Worm (Caenorhabditis elegans) whole organism, L1 larva: ENCODE measurements around the gene kvs-4.

ENCODE experiments used
- C34B4.2 ChIP-seq: sonication (generic microtip); optimal IDR thresholded peaks from 2 replicates; lab custom pipeline; 2017; ENCODE audit warnings: mild to moderate bottlenecking, missing genetic modification characterization, missing compliant biosample characterization
- F16B12.6 ChIP-seq: fragments of 150-350 bp; optimal IDR thresholded peaks from 2 replicates; lab custom pipeline; 2014; ENCODE audit warnings: missing biosample characterization, missing genetic modification characterization
- Y116A8C.19 ChIP-seq: sonication (generic microtip); optimal IDR thresholded peaks from 2 replicates; lab custom pipeline; 2016; ENCODE audit warnings: missing compliant biosample characterization, missing genetic modification characterization, borderline replicate concordance
- blmp-1 ChIP-seq: fragments of 150-350 bp; optimal IDR thresholded peaks from 2 replicates; lab custom pipeline; 2014; ENCODE audit warnings: missing biosample characterization, missing genetic modification characterization
- ceh-82 ChIP-seq, 3 experiments: fragments of 150-350 bp in 1 of 3; sonication (generic microtip) in 2 of 3; optimal IDR thresholded peaks; 2 replicates each; lab custom pipeline; 2014 to 2017; ENCODE audit warnings: missing biosample characterization in 3 of 3, missing genetic modification characterization in 3 of 3
- ces-1 ChIP-seq: fragments of 150-350 bp; optimal IDR thresholded peaks from 2 replicates; lab custom pipeline; 2014; ENCODE audit warnings: missing biosample characterization, missing genetic modification reagents, missing genetic modification characterization
- dsc-1 ChIP-seq: sonication (generic microtip); optimal IDR thresholded peaks from 2 replicates; lab custom pipeline; 2016; ENCODE audit warnings: mild to moderate bottlenecking, missing genetic modification characterization, missing compliant biosample characterization
- efl-1 ChIP-seq, 4 experiments: fragments of 150-350 bp; optimal IDR thresholded peaks in 3 of 4; peaks in 1 of 4; 1 replicate in 1 of 4; 2 replicates in 3 of 4; lab custom pipeline; 2014; ENCODE audit warnings: missing biosample characterization in 2 of 4, missing genetic modification characterization in 2 of 4, missing genetic modification reagents in 2 of 4
- elt-2 ChIP-seq: sonication (generic microtip); optimal IDR thresholded peaks from 2 replicates; lab custom pipeline; 2016; ENCODE audit warnings: missing genetic modification characterization, mild to moderate bottlenecking, inconsistent platforms, missing compliant biosample characterization, missing genetic modification reagents
- elt-3 ChIP-seq, 6 experiments: fragments of 150-350 bp in 1 of 6; sonication (generic microtip); optimal IDR thresholded peaks; 2 replicates each; lab custom pipeline; 2017 to 2018; ENCODE audit warnings: missing biosample characterization in 6 of 6, missing genetic modification characterization in 6 of 6, inconsistent platforms in 1 of 6
- fos-1 ChIP-seq: fragments of 150-350 bp; optimal IDR thresholded peaks from 2 replicates; lab custom pipeline; 2014; ENCODE audit warnings: missing biosample characterization, missing genetic modification characterization
- hlh-17 ChIP-seq: fragments of 200-800 bp; sonication (Bioruptor generic); optimal IDR thresholded peaks from 2 replicates; lab custom pipeline; 2018; ENCODE audit warnings: missing genetic modification characterization, mild to moderate bottlenecking, missing compliant biosample characterization, moderate library complexity, borderline replicate concordance
- irx-1 ChIP-seq: sonication (generic microtip); optimal IDR thresholded peaks from 2 replicates; lab custom pipeline; 2016; ENCODE audit warnings: missing genetic modification characterization, missing compliant biosample characterization
- jun-1 ChIP-seq: fragments of 150-350 bp; optimal IDR thresholded peaks from 2 replicates; lab custom pipeline; 2014; ENCODE audit warnings: missing biosample characterization, missing genetic modification reagents, missing genetic modification characterization
- lin-13 ChIP-seq: fragments of 150-350 bp; optimal IDR thresholded peaks from 2 replicates; lab custom pipeline; 2014; ENCODE audit warnings: missing biosample characterization, missing genetic modification reagents, missing genetic modification characterization
- lin-14 ChIP-seq: fragments of 200-800 bp; sonication (Bioruptor generic); optimal IDR thresholded peaks from 2 replicates; lab custom pipeline; 2018; ENCODE audit warnings: mild to moderate bottlenecking, missing genetic modification characterization, moderate library complexity, missing compliant biosample characterization
- lin-15B ChIP-seq: fragments of 150-350 bp; sonication (generic microtip); optimal IDR thresholded peaks from 3 replicates; lab custom pipeline; 2014; ENCODE audit warnings: missing biosample characterization, missing genetic modification characterization
- lin-35 ChIP-seq, 2 experiments: fragments of 150-350 bp; optimal IDR thresholded peaks; 2 replicates each; lab custom pipeline; 2014; ENCODE audit warnings: missing biosample characterization in 2 of 2, missing genetic modification characterization in 2 of 2, missing genetic modification reagents in 2 of 2
- mab-9 ChIP-seq: fragments of 200-800 bp; sonication (Bioruptor generic); IDR thresholded peaks from 2 replicates; pipeline ENCODE4 v1.3.6; 2022; ENCODE audit warnings: missing genetic modification reagents, missing genetic modification characterization, missing compliant biosample characterization
- mdl-1 ChIP-seq, 2 experiments: fragments of 150-350 bp; optimal IDR thresholded peaks; 2 replicates each; lab custom pipeline; 2014 to 2017; ENCODE audit warnings: missing biosample characterization in 2 of 2, missing genetic modification characterization in 2 of 2, inconsistent platforms in 1 of 2
- mef-2 ChIP-seq: fragments of 150-350 bp; optimal IDR thresholded peaks from 2 replicates; lab custom pipeline; 2014; ENCODE audit warnings: missing biosample characterization, missing genetic modification characterization
- mep-1 ChIP-seq: fragments of 150-350 bp; optimal IDR thresholded peaks from 2 replicates; lab custom pipeline; 2014; ENCODE audit warnings: missing biosample characterization, missing genetic modification characterization
- nhr-28 ChIP-seq: fragments of 150-350 bp; optimal IDR thresholded peaks from 2 replicates; lab custom pipeline; 2014; ENCODE audit warnings: missing biosample characterization, missing genetic modification characterization
- nhr-71 ChIP-seq: sonication (generic microtip); optimal IDR thresholded peaks from 2 replicates; lab custom pipeline; 2016; ENCODE audit warnings: mild to moderate bottlenecking, missing genetic modification characterization, moderate library complexity, missing compliant biosample characterization
- nhr-76 ChIP-seq: sonication (generic microtip); optimal IDR thresholded peaks from 2 replicates; lab custom pipeline; 2017; ENCODE audit warnings: missing biosample characterization, missing genetic modification characterization
- nhr-77 ChIP-seq: fragments of 150-350 bp; optimal IDR thresholded peaks from 2 replicates; lab custom pipeline; 2014; ENCODE audit warnings: missing biosample characterization, missing genetic modification characterization
- nhr-85 ChIP-seq: sonication (generic microtip); peaks from one replicate; lab custom pipeline; 2016; ENCODE audit warnings: missing genetic modification characterization, inconsistent platforms, missing compliant biosample characterization
- nhr-90 ChIP-seq: sonication (generic microtip); optimal IDR thresholded peaks from 2 replicates; lab custom pipeline; 2016; ENCODE audit warnings: mild to moderate bottlenecking, missing genetic modification characterization, missing compliant biosample characterization; ENCODE audit not compliant: poor library complexity
- pqm-1 ChIP-seq: sonication (generic microtip); optimal IDR thresholded peaks from 3 replicates; lab custom pipeline; 2017; ENCODE audit warnings: missing biosample characterization, missing genetic modification characterization
- snpc-4 ChIP-seq: fragments of 150-350 bp; optimal IDR thresholded peaks from 2 replicates; lab custom pipeline; 2014; ENCODE audit warnings: missing biosample characterization, missing genetic modification characterization
- snu-23 ChIP-seq: sonication (generic microtip); optimal IDR thresholded peaks from 2 replicates; lab custom pipeline; 2016; ENCODE audit warnings: missing genetic modification characterization, missing compliant biosample characterization
- sox-4 ChIP-seq: sonication (generic microtip); optimal IDR thresholded peaks from 2 replicates; lab custom pipeline; 2016; ENCODE audit warnings: missing genetic modification characterization, missing compliant biosample characterization
- sup-37 ChIP-seq: fragments of 200-800 bp; sonication (Bioruptor generic); optimal IDR thresholded peaks from 2 replicates; lab custom pipeline; 2018; ENCODE audit warnings: mild to moderate bottlenecking, missing genetic modification characterization, missing compliant biosample characterization
- unc-130 ChIP-seq: fragments of 150-350 bp; optimal IDR thresholded peaks from 2 replicates; lab custom pipeline; 2017; ENCODE audit warnings: missing biosample characterization, missing genetic modification characterization, inconsistent platforms
- unc-30 ChIP-seq: sonication (generic microtip); optimal IDR thresholded peaks from 2 replicates; lab custom pipeline; 2017; ENCODE audit warnings: missing biosample characterization, missing genetic modification characterization
- unc-98 ChIP-seq: fragments of 200-800 bp; sonication (Bioruptor generic); IDR thresholded peaks from 2 replicates; pipeline ENCODE4 v1.3.6; 2022; ENCODE audit warnings: missing genetic modification characterization, missing compliant biosample characterization
- ztf-4 ChIP-seq: fragments of 150-350 bp; optimal IDR thresholded peaks from 2 replicates; lab custom pipeline; 2014; ENCODE audit warnings: missing biosample characterization, missing genetic modification characterization

Gene kvs-4

ce11 chrIII:11040606-11041005 lies 28.2 kb downstream of the kvs-4 start:
- no peak for TF ChIP-seq jun-1 (tag; lab: Kevin White, UChicago)
- TF ChIP-seq F16B12.6 (tag; lab: Kevin White, UChicago): no peak
- TF ChIP-seq lin-35 (GFP tag; optimal IDR thresholded peaks at IDR 0.05; lab: Kevin White, UChicago): peak in 1 of 2 experiments; percentile 20
- no peak for TF ChIP-seq nhr-28 (tag; lab: Kevin White, UChicago)
- TF ChIP-seq mab-9 (GFP tag; lab: Robert Waterston, UW): no peak
- peak; percentile 41 for TF ChIP-seq lin-14 (GFP tag; lab: Kevin White, UChicago)
- no peak for TF ChIP-seq unc-130 (tag; lab: Kevin White, UChicago)
- TF ChIP-seq blmp-1 (tag; lab: Kevin White, UChicago): peak; percentile 88
- no peak for TF ChIP-seq efl-1 (optimal IDR thresholded peaks at IDR 0.05; lab: Kevin White, UChicago)
- TF ChIP-seq efl-1 (GFP tag; optimal IDR thresholded peaks at IDR 0.05 in 1 of 2; lab: Kevin White, UChicago): peak in 1 of 2 experiments; percentile 86
- peak in 1 of 2 experiments; percentile 48 for TF ChIP-seq mdl-1 (tag; optimal IDR thresholded peaks at IDR 0.05; lab: Kevin White, UChicago)
- TF ChIP-seq fos-1 (tag; lab: Kevin White, UChicago): no peak

- TF ChIP-seq F16B12.6 (tag; lab: Kevin White, UChicago) (no peak), nhr-90 (tag; lab: Kevin White, UChicago) (no peak), C34B4.2 (no peak), snu-23 (no peak), mdl-1 (tag; optimal IDR thresholded peaks at IDR 0.05; lab: Kevin White, UChicago) (no peak), sox-4 (tag; lab: Kevin White, UChicago) (no peak), pqm-1 (tag; lab: Kevin White, UChicago) (no peak)
- TF ChIP-seq, all 84 proteins: peak for 0
Measured at ce11 chrIII:11045196-11045595, 32.8 kb downstream of the kvs-4 start.

DNA sequence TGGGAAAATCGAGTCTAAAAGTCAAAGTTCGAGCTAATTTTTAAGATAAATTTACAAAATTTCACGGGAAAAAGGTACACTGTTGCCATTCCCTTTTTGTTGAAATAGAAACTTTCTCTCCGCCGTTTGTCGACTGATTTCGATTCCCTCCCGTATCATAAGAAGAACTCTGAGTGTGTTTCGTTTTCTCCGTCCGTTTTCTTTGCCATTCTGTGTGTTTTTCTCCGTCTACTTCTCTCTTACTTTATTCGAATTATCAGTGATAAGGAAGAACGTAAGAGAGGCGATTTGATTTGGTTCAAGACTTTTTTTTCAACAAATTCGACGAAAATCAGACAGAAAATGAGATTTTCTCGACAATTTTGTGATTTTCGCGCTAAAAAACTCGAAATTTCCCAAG lies 34.2 kb downstream of the kvs-4 start:
- no peak for TF ChIP-seq ces-1
- TF ChIP-seq lin-35 (GFP tag; optimal IDR thresholded peaks at IDR 0.05; lab: Kevin White, UChicago): peak in 1 of 2 experiments; percentile 28
- TF ChIP-seq blmp-1 (tag; lab: Kevin White, UChicago): peak; percentile 80
- no peak for TF ChIP-seq nhr-77 (tag; lab: Kevin White, UChicago)
- TF ChIP-seq lin-15B (tag; lab: Kevin White, UChicago): no peak
- TF ChIP-seq snpc-4: no peak
- no peak for TF ChIP-seq ztf-4 (tag; lab: Kevin White, UChicago)
- TF ChIP-seq dsc-1: no peak
- no peak for TF ChIP-seq elt-2 (tag; lab: Kevin White, UChicago)
- TF ChIP-seq mef-2 (tag; lab: Kevin White, UChicago): no peak
- TF ChIP-seq nhr-76: no peak
- no peak for TF ChIP-seq mep-1 (tag; lab: Kevin White, UChicago)
- no peak for TF ChIP-seq unc-98 (GFP tag; lab: Robert Waterston, UW)
- peak in 1 of 6 experiments; percentile 47 for TF ChIP-seq elt-3 (tag; optimal IDR thresholded peaks at IDR 0.05; lab: Kevin White, UChicago)
- no peak for TF ChIP-seq sup-37 (GFP tag; lab: Kevin White, UChicago)
- TF ChIP-seq snu-23: no peak
- TF ChIP-seq ceh-82 (tag; optimal IDR thresholded peaks at IDR 0.05; lab: Kevin White, UChicago): no peak
- TF ChIP-seq hlh-17 (GFP tag; lab: Kevin White, UChicago): no peak
- no peak for TF ChIP-seq nhr-71
- no peak for TF ChIP-seq unc-30
- no peak for TF ChIP-seq irx-1 (tag; lab: Kevin White, UChicago)
- TF ChIP-seq lin-14 (GFP tag; lab: Kevin White, UChicago): peak; percentile 31
- TF ChIP-seq lin-13 (GFP tag; lab: Kevin White, UChicago): no peak
- no peak for TF ChIP-seq efl-1 (optimal IDR thresholded peaks at IDR 0.05; lab: Kevin White, UChicago)
- no peak for TF ChIP-seq efl-1 (GFP tag; optimal IDR thresholded peaks at IDR 0.05 in 1 of 2; lab: Kevin White, UChicago)

DNA sequence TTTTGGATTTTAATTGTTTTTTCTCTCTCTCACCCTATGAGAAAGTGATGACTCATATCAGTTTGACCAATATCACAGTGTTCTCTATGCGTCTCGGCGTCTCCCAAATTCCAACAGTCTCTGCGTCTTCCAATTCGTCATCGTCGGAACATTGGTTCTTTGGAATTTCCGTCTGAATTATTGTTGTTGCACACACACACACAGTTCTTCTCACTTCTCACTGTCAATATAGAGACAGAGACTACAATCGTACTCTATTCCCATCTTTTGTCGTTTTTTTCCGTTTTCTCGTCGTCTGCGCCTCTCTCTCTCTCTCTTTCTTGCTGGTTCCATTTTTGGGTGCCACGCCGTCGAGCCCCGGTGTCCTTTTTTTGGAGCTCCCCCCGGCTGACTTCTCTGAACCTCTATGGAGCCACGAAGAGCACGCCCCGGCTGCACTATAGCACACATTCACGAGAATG lies 38.3 kb downstream of the kvs-4 start:
- TF ChIP-seq nhr-85 (tag; lab: Kevin White, UChicago) (no peak), Y116A8C.19 (no peak), efl-1 (optimal IDR thresholded peaks at IDR 0.05; lab: Kevin White, UChicago) (no peak), efl-1 (GFP tag; optimal IDR thresholded peaks at IDR 0.05 in 1 of 2; lab: Kevin White, UChicago) (peak in 1 of 2 experiments; percentile 58), lin-14 (GFP tag; lab: Kevin White, UChicago) (peak; percentile 63), ztf-4 (tag; lab: Kevin White, UChicago) (no peak)
